Fruit fly (Drosophila melanogaster) whole organism, embryonic: Measurements from ENCODE around the gene Idh3b.
A peak's percentile ranks its signal among the peaks of the same experiment; 100 is the strongest.

Source experiments
- Atf3 ChIP-seq: fragments of 200-800 bp; sonication (Bioruptor generic); optimal IDR thresholded peaks from 3 replicates; lab custom pipeline; 2016; ENCODE audit warnings: missing biosample characterization, missing genetic modification characterization
- CG11085 ChIP-seq: fragments of 200-800 bp; sonication (Bioruptor generic); IDR thresholded peaks from 2 replicates; pipeline ENCODE4 v1.3.6; 2022; ENCODE audit warnings: missing biosample characterization, missing genetic modification characterization
- CG12219 ChIP-seq: fragments of 200-800 bp; sonication (Bioruptor generic); optimal IDR thresholded peaks from 3 replicates; lab custom pipeline; 2018; ENCODE audit warnings: missing biosample characterization, mild to moderate bottlenecking, missing genetic modification characterization
- CG14014 ChIP-seq: fragments of 200-800 bp; sonication (Bioruptor generic); IDR thresholded peaks from 2 replicates; pipeline ENCODE4 v1.3.6; 2022; ENCODE audit warnings: missing biosample characterization, missing genetic modification characterization
- CG15696 ChIP-seq: fragments of 200-800 bp; sonication (Bioruptor generic); optimal IDR thresholded peaks from 2 replicates; lab custom pipeline; 2019; ENCODE audit warnings: missing biosample characterization, mild to moderate bottlenecking, missing genetic modification characterization, moderate library complexity
- CG17912 ChIP-seq: fragments of 200-800 bp; sonication (Bioruptor generic); optimal IDR thresholded peaks from 2 replicates; lab custom pipeline; 2018; ENCODE audit warnings: missing biosample characterization, mild to moderate bottlenecking, missing genetic modification characterization
- CG2199 ChIP-seq: fragments of 200-800 bp; sonication (Bioruptor generic); IDR thresholded peaks from 3 replicates; pipeline ENCODE4 v1.3.6; 2022; ENCODE audit warnings: missing biosample characterization, missing genetic modification characterization
- CG31441 ChIP-seq: fragments of 200-800 bp; sonication (Bioruptor generic); IDR thresholded peaks from 2 replicates; pipeline ENCODE4 v1.3.6; 2022; ENCODE audit warnings: missing biosample characterization, missing genetic modification characterization
- CG3163 ChIP-seq: fragments of 200-800 bp; sonication (Bioruptor generic); optimal IDR thresholded peaks from 3 replicates; lab custom pipeline; 2016; ENCODE audit warnings: missing biosample characterization, missing genetic modification characterization
- CG32767 ChIP-seq: fragments of 200-800 bp; sonication (Bioruptor generic); IDR thresholded peaks from 2 replicates; pipeline ENCODE4 v1.3.6; 2022; ENCODE audit warnings: missing biosample characterization, missing genetic modification characterization
- CG4360 ChIP-seq: fragments of 200-800 bp; sonication (Bioruptor generic); IDR thresholded peaks from 2 replicates; pipeline ENCODE4 v1.3.6; 2022; ENCODE audit warnings: missing biosample characterization, missing genetic modification characterization
- CG4617 ChIP-seq: fragments of 200-800 bp; sonication (Bioruptor generic); optimal IDR thresholded peaks from 3 replicates; lab custom pipeline; 2016; ENCODE audit warnings: missing biosample characterization, missing genetic modification characterization, borderline replicate concordance
- CG7987 ChIP-seq: fragments of 200-800 bp; sonication (Bioruptor generic); optimal IDR thresholded peaks from 2 replicates; lab custom pipeline; 2018; ENCODE audit warnings: missing biosample characterization, mild to moderate bottlenecking, missing genetic modification characterization, moderate library complexity
- CG8359 ChIP-seq: fragments of 200-800 bp; sonication (Bioruptor generic); optimal IDR thresholded peaks from 2 replicates; lab custom pipeline; 2017; ENCODE audit warnings: missing biosample characterization, mild to moderate bottlenecking, missing genetic modification characterization, borderline replicate concordance
- CG8388 ChIP-seq: fragments of 200-800 bp; sonication (Bioruptor generic); optimal IDR thresholded peaks from 2 replicates; lab custom pipeline; 2019; ENCODE audit warnings: missing biosample characterization, mild to moderate bottlenecking, missing genetic modification characterization, moderate library complexity
- CG8924 ChIP-seq: fragments of 200-800 bp; optimal IDR thresholded peaks from 3 replicates; lab custom pipeline; 2019; ENCODE audit warnings: missing biosample characterization, mild to moderate bottlenecking, missing genetic modification characterization, moderate library complexity
- CG9932 ChIP-seq: fragments of 200-800 bp; sonication (Bioruptor generic); IDR thresholded peaks from 2 replicates; pipeline ENCODE4 v1.3.6; 2022; ENCODE audit warnings: missing biosample characterization, missing genetic modification characterization
- Camta ChIP-seq: fragments of 200-800 bp; sonication (Bioruptor generic); optimal IDR thresholded peaks from 2 replicates; lab custom pipeline; 2016; ENCODE audit warnings: missing biosample characterization, missing genetic modification characterization
- CrebB ChIP-seq: fragments of 200-800 bp; sonication (Bioruptor generic); optimal IDR thresholded peaks from 3 replicates; lab custom pipeline; 2018; ENCODE audit warnings: missing biosample characterization, mild to moderate bottlenecking, missing genetic modification characterization
- Deaf1 ChIP-seq: fragments of 200-800 bp; optimal IDR thresholded peaks from 3 replicates; lab custom pipeline; 2019; ENCODE audit warnings: missing biosample characterization, mild to moderate bottlenecking, missing genetic modification characterization, moderate library complexity
- Doc2 ChIP-seq: fragments of 200-800 bp; sonication (Bioruptor generic); IDR thresholded peaks from 2 replicates; pipeline ENCODE4 v1.3.6; 2022; ENCODE audit warnings: missing biosample characterization, missing genetic modification characterization
- Drgx ChIP-seq: fragments of 200-800 bp; sonication (Bioruptor generic); IDR thresholded peaks from 2 replicates; pipeline ENCODE4 v1.3.6; 2022; ENCODE audit warnings: missing biosample characterization, missing genetic modification characterization
- E2f1 ChIP-seq: fragments of 200-800 bp; sonication (Bioruptor generic); IDR thresholded peaks from 2 replicates; pipeline ENCODE4 v1.3.6; 2022; ENCODE audit warnings: missing biosample characterization, missing genetic modification characterization
- ERR ChIP-seq: fragments of 200-800 bp; sonication (Bioruptor generic); optimal IDR thresholded peaks from 2 replicates; lab custom pipeline; 2016; ENCODE audit warnings: missing biosample characterization, missing genetic modification characterization
- HHEX ChIP-seq: fragments of 200-800 bp; sonication (Bioruptor generic); optimal IDR thresholded peaks from 3 replicates; lab custom pipeline; 2017; ENCODE audit warnings: missing biosample characterization, mild to moderate bottlenecking, missing genetic modification characterization, missing genetic modification reagents
- HLH4C ChIP-seq: fragments of 200-800 bp; sonication (Bioruptor generic); IDR thresholded peaks from 3 replicates; pipeline ENCODE4 v1.3.6; 2022; ENCODE audit warnings: missing biosample characterization, missing genetic modification characterization; ENCODE audit not compliant: partially characterized antibody
- Hr3 ChIP-seq: fragments of 200-800 bp; sonication (Bioruptor generic); optimal IDR thresholded peaks from 3 replicates; lab custom pipeline; 2016; ENCODE audit warnings: missing biosample characterization, missing genetic modification characterization
- Hr39 ChIP-seq: fragments of >200 bp; optimal IDR thresholded peaks from 2 replicates; lab custom pipeline; 2017
- Hsf ChIP-seq: fragments of 200-800 bp; sonication (Bioruptor generic); optimal IDR thresholded peaks from 3 replicates; lab custom pipeline; 2016; ENCODE audit warnings: missing biosample characterization, missing genetic modification characterization
- Jarid2 ChIP-seq: fragments of 200-800 bp; sonication (Bioruptor generic); optimal IDR thresholded peaks from 3 replicates; lab custom pipeline; 2017; ENCODE audit warnings: mild to moderate bottlenecking, missing biosample characterization, missing genetic modification reagents, missing genetic modification characterization
- Med ChIP-seq: fragments of 200-800 bp; sonication (Bioruptor generic); peaks from one replicate; lab custom pipeline; 2016; ENCODE audit warnings: missing biosample characterization, missing genetic modification characterization, mild to moderate bottlenecking, inconsistent platforms, moderate library complexity
- Sox102F ChIP-seq: fragments of 200-800 bp; sonication (Bioruptor generic); optimal IDR thresholded peaks from 2 replicates; lab custom pipeline; 2018; ENCODE audit warnings: missing biosample characterization, mild to moderate bottlenecking, missing genetic modification characterization, moderate library complexity
- Trl ChIP-seq, 3 experiments: fragments of >200 bp in 2 of 3; fragments of 200-800 bp in 1 of 3; sonication (Bioruptor generic) in 1 of 3; optimal IDR thresholded peaks; 2 replicates in 1 of 3; 3 replicates in 2 of 3; lab custom pipeline; 2016 to 2017; ENCODE audit warnings: missing biosample characterization in 1 of 3, missing genetic modification characterization in 1 of 3
- amos ChIP-seq: fragments of 200-800 bp; sonication (Bioruptor generic); IDR thresholded peaks from 2 replicates; pipeline ENCODE4 v1.3.6; 2022; ENCODE audit warnings: missing biosample characterization, missing genetic modification characterization; ENCODE audit not compliant: partially characterized antibody
- btn ChIP-seq: fragments of 200-800 bp; sonication (Bioruptor generic); optimal IDR thresholded peaks from 2 replicates; lab custom pipeline; 2016; ENCODE audit warnings: missing biosample characterization, missing genetic modification characterization
- cad ChIP-seq: fragments of >200 bp; optimal IDR thresholded peaks from 2 replicates; lab custom pipeline; 2017; ENCODE audit warnings: missing biosample characterization, missing genetic modification characterization
- cg ChIP-seq: fragments of 200-800 bp; sonication (Bioruptor generic); optimal IDR thresholded peaks from 3 replicates; lab custom pipeline; 2019; ENCODE audit warnings: missing biosample characterization, mild to moderate bottlenecking, missing genetic modification characterization, moderate library complexity
- chm ChIP-seq: fragments of 200-800 bp; sonication (Bioruptor generic); IDR thresholded peaks from 2 replicates; pipeline ENCODE4 v1.3.6; 2022; ENCODE audit warnings: missing biosample characterization, missing genetic modification characterization
- corto ChIP-seq: fragments of 200-800 bp; sonication (Bioruptor generic); optimal IDR thresholded peaks from 2 replicates; lab custom pipeline; 2016; ENCODE audit warnings: missing biosample characterization, mild to moderate bottlenecking, missing genetic modification characterization, moderate library complexity
- dati ChIP-seq: fragments of 200-800 bp; sonication (Bioruptor generic); IDR thresholded peaks from 2 replicates; pipeline ENCODE4 v1.3.6; 2022; ENCODE audit warnings: missing biosample characterization, missing genetic modification characterization
- gfzf ChIP-seq: fragments of 200-800 bp; sonication (Bioruptor generic); optimal IDR thresholded peaks from 2 replicates; lab custom pipeline; 2016; ENCODE audit warnings: missing biosample characterization, mild to moderate bottlenecking, missing genetic modification characterization, moderate library complexity
- kay ChIP-seq: fragments of 200-800 bp; sonication (Bioruptor generic); optimal IDR thresholded peaks from 2 replicates; lab custom pipeline; 2016; ENCODE audit warnings: missing biosample characterization, missing genetic modification characterization
- lbe ChIP-seq: fragments of 200-800 bp; sonication (Bioruptor generic); optimal IDR thresholded peaks from 2 replicates; lab custom pipeline; 2016; ENCODE audit warnings: missing biosample characterization, mild to moderate bottlenecking, missing genetic modification characterization
- row ChIP-seq: fragments of 200-800 bp; sonication (Bioruptor generic); IDR thresholded peaks from 3 replicates; pipeline ENCODE4 v1.3.6; 2022; ENCODE audit warnings: missing biosample characterization, missing genetic modification characterization
- sd ChIP-seq: fragments of 200-800 bp; sonication (Bioruptor generic); optimal IDR thresholded peaks from 3 replicates; lab custom pipeline; 2018; ENCODE audit warnings: missing biosample characterization, mild to moderate bottlenecking, missing genetic modification characterization, moderate library complexity
- sens ChIP-seq: fragments of 200-800 bp; sonication (Bioruptor generic); peaks from one replicate; lab custom pipeline; 2016; ENCODE audit warnings: missing biosample characterization, missing genetic modification characterization
- vvl ChIP-seq: fragments of 200-800 bp; sonication (Bioruptor generic); IDR thresholded peaks from 2 replicates; pipeline ENCODE4 v1.3.6; 2022; ENCODE audit warnings: missing biosample characterization, missing genetic modification characterization
- yki ChIP-seq: fragments of >200 bp; optimal IDR thresholded peaks from 3 replicates; lab custom pipeline; 2018
- zen2 ChIP-seq: fragments of 200-800 bp; sonication (Bioruptor generic); IDR thresholded peaks from 3 replicates; pipeline ENCODE4 v1.3.6; 2022; ENCODE audit warnings: missing biosample characterization, missing genetic modification characterization; ENCODE audit not compliant: partially characterized antibody
- zfh1 ChIP-seq: fragments of 200-800 bp; sonication (Bioruptor generic); IDR thresholded peaks from 3 replicates; pipeline ENCODE4 v1.3.6; 2022; ENCODE audit warnings: missing biosample characterization, missing genetic modification characterization

Gene Idh3b

dm6 chr3R:22042283-22042875 lies 23.2 kb upstream of the Idh3b start:
- no peak for TF ChIP-seq CG14014 (GFP tag; lab: Robert Waterston, UW)
- TF ChIP-seq Trl (optimal IDR thresholded peaks at IDR 0.05; lab: Kevin White, UChicago): peak; percentile 78 to 92
- TF ChIP-seq Trl (GFP tag; optimal IDR thresholded peaks at IDR 0.05; lab: Kevin White, UChicago): no peak
- TF ChIP-seq zen2 (GFP tag; lab: Robert Waterston, UW): peak; percentile 23; the same call in 1 of the 3 replicates
- peak; percentile 11; the same call in 1 of the 3 replicates for TF ChIP-seq CG2199
- TF ChIP-seq CG15696 (tag; lab: Kevin White, UChicago): no peak
- peak; percentile 2 for TF ChIP-seq Deaf1
- TF ChIP-seq CG31441 (GFP tag; lab: Robert Waterston, UW): 0 out of 2 replicates have a peak, but pooled peaks have one; percentile 6
- peak; percentile 27; the same call in 1 of the 2 replicates for TF ChIP-seq vvl
- TF ChIP-seq cg (GFP tag; lab: Kevin White, UChicago): peak; percentile 73
- no peak for TF ChIP-seq btn (GFP tag; lab: Kevin White, UChicago)
- peak; percentile 24 for TF ChIP-seq CG3163 (GFP tag; lab: Kevin White, UChicago)
- peak; percentile 27 for TF ChIP-seq lbe
- TF ChIP-seq CG4617 (GFP tag; lab: Kevin White, UChicago): no peak
- peak; percentile 12 for TF ChIP-seq CG8924 (tag; lab: Kevin White, UChicago)
- TF ChIP-seq sens: peak; percentile 40
- peak; percentile 20 for TF ChIP-seq Med (GFP tag; lab: Kevin White, UChicago)
- peak; percentile 44 for TF ChIP-seq cad (GFP tag; lab: Kevin White, UChicago)
- TF ChIP-seq Jarid2 (GFP tag; lab: Kevin White, UChicago): peak; percentile 77
- no peak for TF ChIP-seq ERR
- peak; percentile 31 for TF ChIP-seq corto (GFP tag; lab: Kevin White, UChicago)
- TF ChIP-seq yki (lab: Kevin White, UChicago): peak; percentile 71
- TF ChIP-seq sd: peak; percentile 95
- TF ChIP-seq CG4360 (GFP tag; lab: Robert Waterston, UW): peak; percentile 72
- TF ChIP-seq HLH4C: peak; percentile 1; the same call in 1 of the 3 replicates
- TF ChIP-seq CG32767 (GFP tag; lab: Robert Waterston, UW): no peak

- TF ChIP-seq CG12219 (peak; percentile 17), Drgx (GFP tag; lab: Robert Waterston, UW) (no peak), chm (GFP tag; lab: Robert Waterston, UW) (peak; percentile 83), Atf3 (peak; percentile 14), CG3163 (GFP tag; lab: Kevin White, UChicago) (peak; percentile 91), amos (GFP tag; lab: Robert Waterston, UW) (no peak), CG8388 (peak; percentile 8), CG9932 (GFP tag; lab: Robert Waterston, UW) (peak; percentile 39; the same call in 1 of the 2 replicates), Hsf (peak; percentile 10), CG17912 (no peak), CG11085 (no peak), Hr39 (lab: Kevin White, UChicago) (no peak), CG7987 (GFP tag; lab: Kevin White, UChicago) (no peak), kay (GFP tag; lab: Kevin White, UChicago) (peak; percentile 41), CrebB (tag; lab: Kevin White, UChicago) (no peak), CG8359 (GFP tag; lab: Kevin White, UChicago) (no peak), Doc2 (GFP tag; lab: Robert Waterston, UW) (no peak), row (GFP tag; lab: Robert Waterston, UW) (peak; percentile 96), HHEX (peak; percentile 0), E2f1 (GFP tag; lab: Robert Waterston, UW) (no peak), Sox102F (no peak), gfzf (GFP tag; lab: Kevin White, UChicago) (peak; percentile 30), Hr3 (GFP tag; lab: Kevin White, UChicago) (peak; percentile 30), Camta (GFP tag; lab: Kevin White, UChicago) (peak; percentile 41), zfh1 (GFP tag; lab: Robert Waterston, UW) (peak; percentile 41; the same call in 1 of the 3 replicates), dati (GFP tag; lab: Robert Waterston, UW) (no peak)
Measured at dm6 chr3R:22041625-22042282, 22.6 kb upstream of the Idh3b start, which contains the start of gene how. Gene how, plus strand, starts transcription at chr3R:22042191.
